Fruit fly (Drosophila melanogaster): Measurements from ENCODE around the gene lic.
A peak's percentile ranks its signal among the peaks of the same experiment; 100 is the strongest.

The lic gene

dm6 chrX:13143100-13143499 is 52.2 kb downstream of the lic start (continued):
- peak; percentile 52; the same call in 1 of the 2 replicates for TF ChIP-seq Awh (GFP tag; IDR thresholded peaks at IDR 0.05)
- peak in 1 of 2 experiments; percentile 21 for TF ChIP-seq Pdp1 (GFP tag; optimal IDR thresholded peaks at IDR 0.05)
- no peak for TF ChIP-seq btn (GFP tag; optimal IDR thresholded peaks at IDR 0.05)
- no peak for TF ChIP-seq D (optimal IDR thresholded peaks at IDR 0.05)
- TF ChIP-seq D (GFP tag; optimal IDR thresholded peaks at IDR 0.05): peak; percentile 23
- TF ChIP-seq B-H1 (GFP tag; IDR thresholded peaks at IDR 0.05): 0 out of 3 replicates have a peak, but pooled peaks have one; percentile 12
- TF ChIP-seq fd64A (GFP tag; optimal IDR thresholded peaks at IDR 0.05): no peak
- TF ChIP-seq CG4820 (GFP tag; optimal IDR thresholded peaks at IDR 0.05): peak; percentile 10
- TF ChIP-seq CG32772 (GFP tag; IDR thresholded peaks at IDR 0.05): 0 out of 2 replicates have a peak, but pooled peaks have one; percentile 35
- peak; percentile 35; the same call in 1 of the 2 replicates for TF ChIP-seq Rx (GFP tag; IDR thresholded peaks at IDR 0.05)
- TF ChIP-seq CG8924 (tag; optimal IDR thresholded peaks at IDR 0.05): peak; percentile 3
- TF ChIP-seq fd102C (GFP tag; optimal IDR thresholded peaks at IDR 0.05): peak; percentile 10
- peak; percentile 37 for TF ChIP-seq slbo (GFP tag; IDR thresholded peaks at IDR 0.05)
- TF ChIP-seq bsh (GFP tag; optimal IDR thresholded peaks at IDR 0.05): peak; percentile 47
- TF ChIP-seq Blimp-1 (GFP tag; optimal IDR thresholded peaks at IDR 0.05): peak; percentile 28
- 0 out of 2 replicates have a peak, but pooled peaks have one; percentile 7 for TF ChIP-seq onecut (GFP tag; IDR thresholded peaks at IDR 0.05)
- no peak for TF ChIP-seq jing (GFP tag; optimal IDR thresholded peaks at IDR 0.05)
- TF ChIP-seq run (tag; optimal IDR thresholded peaks at IDR 0.05): peak; percentile 6
- no peak for TF ChIP-seq p53 (GFP tag; optimal IDR thresholded peaks at IDR 0.05)
- peak; percentile 58 for TF ChIP-seq nom (GFP tag; optimal IDR thresholded peaks at IDR 0.05)
- TF ChIP-seq CG11504 (tag; optimal IDR thresholded peaks at IDR 0.05): peak; percentile 67
- peak; percentile 54 for TF ChIP-seq CG10366 (GFP tag; IDR thresholded peaks at IDR 0.05)
- TF ChIP-seq CG4617 (GFP tag; optimal IDR thresholded peaks at IDR 0.05; ENCODE audit: borderline replicate concordance): no peak
- TF ChIP-seq fd96Cb (tag; optimal IDR thresholded peaks at IDR 0.05): peak; percentile 50
- TF ChIP-seq CG15269 (tag; optimal IDR thresholded peaks at IDR 0.05): peak; percentile 54
- TF ChIP-seq PHDP (tag; optimal IDR thresholded peaks at IDR 0.05): peak; percentile 39
- TF ChIP-seq sob (GFP tag; IDR thresholded peaks at IDR 0.05): peak; percentile 42; the same call in 1 of the 2 replicates
- no peak for TF ChIP-seq Bgb (GFP tag; IDR thresholded peaks at IDR 0.05; ENCODE audit: partially characterized antibody)
- 0 out of 2 replicates have a peak, but pooled peaks have one; percentile 53 for TF ChIP-seq CG14441 (GFP tag; IDR thresholded peaks at IDR 0.05)
- peak; percentile 5 for TF ChIP-seq Hr3 (GFP tag; optimal IDR thresholded peaks at IDR 0.05)
- TF ChIP-seq Gsc (GFP tag; IDR thresholded peaks at IDR 0.05): no peak
- TF ChIP-seq phol (tag; optimal IDR thresholded peaks at IDR 0.05): peak; percentile 51
- TF ChIP-seq CG8388 (GFP tag; optimal IDR thresholded peaks at IDR 0.05): peak; percentile 0
- no peak for TF ChIP-seq CG5245 (GFP tag; optimal IDR thresholded peaks at IDR 0.05)
- no peak for TF ChIP-seq CG6254 (GFP tag; optimal IDR thresholded peaks at IDR 0.05)
- peak; percentile 58 for TF ChIP-seq CG7839 (tag; optimal IDR thresholded peaks at IDR 0.05)
- TF ChIP-seq ro (GFP tag; IDR thresholded peaks at IDR 0.05): 0 out of 2 replicates have a peak, but pooled peaks have one; percentile 15
- no peak for TF ChIP-seq CG15514 (GFP tag; optimal IDR thresholded peaks at IDR 0.05)
- TF ChIP-seq otp (GFP tag; IDR thresholded peaks at IDR 0.05): 0 out of 3 replicates have a peak, but pooled peaks have one; percentile 30
- peak; percentile 66 for TF ChIP-seq Ptx1 (GFP tag; IDR thresholded peaks at IDR 0.05)
- TF ChIP-seq hkb (optimal IDR thresholded peaks at IDR 0.05): no peak
- peak; percentile 66 for TF ChIP-seq hkb (GFP tag; IDR thresholded peaks at IDR 0.05)
- no peak for TF ChIP-seq CG6175 (GFP tag; IDR thresholded peaks at IDR 0.05)
- TF ChIP-seq CG4404 (GFP tag; IDR thresholded peaks at IDR 0.05): peak; percentile 39
- TF ChIP-seq eve (GFP tag; optimal IDR thresholded peaks at IDR 0.05): peak in 1 of 2 experiments; percentile 50
- TF ChIP-seq Lim3 (GFP tag; IDR thresholded peaks at IDR 0.05): no peak
- peak; percentile 43; the same call in 1 of the 2 replicates for TF ChIP-seq esg (GFP tag; conservative IDR thresholded peaks at IDR 0.05)
- TF ChIP-seq dysf (GFP tag; IDR thresholded peaks at IDR 0.05): peak; percentile 46; the same call in 2 of the 3 replicates
- TF ChIP-seq CG13296 (GFP tag; optimal IDR thresholded peaks at IDR 0.05): peak; percentile 31
- peak; percentile 59 for TF ChIP-seq Oli (tag; optimal IDR thresholded peaks at IDR 0.05)

Measured in whole organism, embryonic.